Worm (Caenorhabditis elegans) whole organism, late embryonic: ENCODE data around the gene ZK84.5.

ENCODE experiments used
- C08G9.2 ChIP-seq: sonication (generic microtip); optimal IDR thresholded peaks from 2 replicates; lab custom pipeline; 2016; ENCODE audit warnings: mild to moderate bottlenecking, missing genetic modification characterization, moderate library complexity, missing compliant biosample characterization
- C38D4.7 ChIP-seq: fragments of 200-800 bp; sonication (Bioruptor generic); optimal IDR thresholded peaks from 2 replicates; lab custom pipeline; 2018; ENCODE audit warnings: mild to moderate bottlenecking, missing genetic modification characterization, moderate library complexity, missing compliant biosample characterization
- K02D7.2 ChIP-seq: sonication (generic microtip); optimal IDR thresholded peaks from 2 replicates; lab custom pipeline; 2017; ENCODE audit warnings: mild to moderate bottlenecking, missing genetic modification characterization, missing compliant biosample characterization
- K09A11.1 ChIP-seq: sonication (generic microtip); optimal IDR thresholded peaks from 2 replicates; lab custom pipeline; 2017; ENCODE audit warnings: antibody characterized with exemption, mild to moderate bottlenecking, missing genetic modification characterization, missing compliant biosample characterization; ENCODE audit not compliant: insufficient read depth
- T23F11.4 ChIP-seq: fragments of 200-800 bp; sonication (Bioruptor generic); optimal IDR thresholded peaks from 2 replicates; lab custom pipeline; 2018; ENCODE audit warnings: mild to moderate bottlenecking, missing genetic modification characterization, missing compliant biosample characterization
- Y22D7AL.16 ChIP-seq: sonication (generic microtip); optimal IDR thresholded peaks from 2 replicates; lab custom pipeline; 2016; ENCODE audit warnings: missing genetic modification characterization, missing compliant biosample characterization
- ahr-1 ChIP-seq: sonication (generic microtip); optimal IDR thresholded peaks from 2 replicates; lab custom pipeline; 2016; ENCODE audit warnings: missing genetic modification characterization, missing compliant biosample characterization
- ama-1 ChIP-seq: fragments of 150-350 bp; optimal IDR thresholded peaks from 2 replicates; lab custom pipeline; 2014
- ceh-18 ChIP-seq: sonication (generic microtip); optimal IDR thresholded peaks from 2 replicates; lab custom pipeline; 2016; ENCODE audit warnings: missing genetic modification characterization, missing compliant biosample characterization
- ceh-19 ChIP-seq: fragments of 200-800 bp; sonication (Bioruptor generic); optimal IDR thresholded peaks from 2 replicates; lab custom pipeline; 2018; ENCODE audit warnings: mild to moderate bottlenecking, missing genetic modification characterization, missing compliant biosample characterization
- ceh-2 ChIP-seq: sonication (generic microtip); optimal IDR thresholded peaks from 2 replicates; lab custom pipeline; 2016; ENCODE audit warnings: missing genotype, missing genetic modification characterization, missing compliant biosample characterization
- ceh-22 ChIP-seq: sonication (generic microtip); optimal IDR thresholded peaks from 2 replicates; lab custom pipeline; 2017; ENCODE audit warnings: missing biosample characterization, missing genetic modification characterization
- ceh-24 ChIP-seq: sonication (generic microtip); optimal IDR thresholded peaks from 2 replicates; lab custom pipeline; 2016; ENCODE audit warnings: mild to moderate bottlenecking, missing genetic modification characterization, missing compliant biosample characterization
- ceh-30 ChIP-seq: fragments of 150-350 bp; optimal IDR thresholded peaks from 2 replicates; lab custom pipeline; 2014; ENCODE audit warnings: missing biosample characterization, missing genetic modification characterization
- ceh-31 ChIP-seq: sonication (generic microtip); optimal IDR thresholded peaks from 2 replicates; lab custom pipeline; 2016; ENCODE audit warnings: missing genetic modification characterization, missing compliant biosample characterization
- ceh-34 ChIP-seq: sonication (generic microtip); optimal IDR thresholded peaks from 2 replicates; lab custom pipeline; 2016; ENCODE audit warnings: mild to moderate bottlenecking, missing genetic modification characterization, missing compliant biosample characterization
- ceh-45 ChIP-seq: fragments of 200-800 bp; sonication (Bioruptor generic); IDR thresholded peaks from 2 replicates; pipeline ENCODE4 v1.3.6; 2022; ENCODE audit warnings: missing genetic modification reagents, missing genetic modification characterization, missing compliant biosample characterization
- ceh-48 ChIP-seq: sonication (generic microtip); optimal IDR thresholded peaks from 2 replicates; lab custom pipeline; 2016; ENCODE audit warnings: missing genetic modification characterization, inconsistent platforms, missing compliant biosample characterization
- ceh-6 ChIP-seq: fragments of 200-800 bp; sonication (Bioruptor generic); optimal IDR thresholded peaks from 2 replicates; lab custom pipeline; 2018; ENCODE audit warnings: mild to moderate bottlenecking, missing genetic modification characterization, missing compliant biosample characterization
- dmd-4 ChIP-seq: sonication (generic microtip); optimal IDR thresholded peaks from 2 replicates; lab custom pipeline; 2016; ENCODE audit warnings: borderline replicate concordance, missing genetic modification characterization, missing compliant biosample characterization
- dve-1 ChIP-seq: sonication (generic microtip); optimal IDR thresholded peaks from 2 replicates; lab custom pipeline; 2017; ENCODE audit warnings: antibody characterized with exemption, mild to moderate bottlenecking, missing genetic modification characterization, missing compliant biosample characterization
- elt-2 ChIP-seq: sonication (generic microtip); optimal IDR thresholded peaks from 2 replicates; lab custom pipeline; 2016; ENCODE audit warnings: missing genetic modification reagents, missing genetic modification characterization, missing compliant biosample characterization
- elt-4 ChIP-seq: sonication (generic microtip); optimal IDR thresholded peaks from 2 replicates; lab custom pipeline; 2016; ENCODE audit warnings: missing genetic modification characterization, missing compliant biosample characterization
- fax-1 ChIP-seq: sonication (generic microtip); optimal IDR thresholded peaks from 2 replicates; lab custom pipeline; 2016; ENCODE audit warnings: missing genotype, missing genetic modification characterization, missing compliant biosample characterization
- fkh-6 ChIP-seq: sonication (generic microtip); optimal IDR thresholded peaks from 2 replicates; lab custom pipeline; 2016; ENCODE audit warnings: missing genetic modification characterization, missing compliant biosample characterization
- gmeb-2 ChIP-seq: sonication (generic microtip); optimal IDR thresholded peaks from 2 replicates; lab custom pipeline; 2016; ENCODE audit warnings: missing genetic modification characterization, inconsistent platforms, missing compliant biosample characterization
- hlh-13 ChIP-seq: fragments of 200-800 bp; sonication (Bioruptor generic); optimal IDR thresholded peaks from 2 replicates; lab custom pipeline; 2018; ENCODE audit warnings: mild to moderate bottlenecking, missing genetic modification characterization, missing compliant biosample characterization
- hlh-15 ChIP-seq: sonication (generic microtip); optimal IDR thresholded peaks from 2 replicates; lab custom pipeline; 2016; ENCODE audit warnings: missing genetic modification characterization, missing compliant biosample characterization
- hlh-6 ChIP-seq: sonication (generic microtip); optimal IDR thresholded peaks from 2 replicates; lab custom pipeline; 2016; ENCODE audit warnings: missing genotype, missing genetic modification characterization, missing compliant biosample characterization
- hlh-8 ChIP-seq: sonication (generic microtip); optimal IDR thresholded peaks from 2 replicates; lab custom pipeline; 2016; ENCODE audit warnings: missing genotype, missing genetic modification characterization, missing compliant biosample characterization
- lin-11 ChIP-seq: fragments of 200-800 bp; sonication (Bioruptor generic); optimal IDR thresholded peaks from 2 replicates; lab custom pipeline; 2018; ENCODE audit warnings: mild to moderate bottlenecking, missing genetic modification characterization, missing compliant biosample characterization
- madf-2 ChIP-seq: sonication (generic microtip); optimal IDR thresholded peaks from 2 replicates; lab custom pipeline; 2017; ENCODE audit warnings: missing genetic modification characterization, missing compliant biosample characterization
- nfya-1 ChIP-seq: sonication (generic microtip); optimal IDR thresholded peaks from 2 replicates; lab custom pipeline; 2017; ENCODE audit warnings: missing genetic modification characterization, mild to moderate bottlenecking, missing compliant biosample characterization, antibody characterized with exemption, moderate library complexity
- nhr-11 ChIP-seq: fragments of 150-350 bp; optimal IDR thresholded peaks from 2 replicates; lab custom pipeline; 2014; ENCODE audit warnings: missing biosample characterization, missing genetic modification characterization
- nhr-232 ChIP-seq: sonication (generic microtip); optimal IDR thresholded peaks from 2 replicates; lab custom pipeline; 2016; ENCODE audit warnings: missing genetic modification characterization, missing compliant biosample characterization
- npax-4 ChIP-seq: sonication (generic microtip); optimal IDR thresholded peaks from 2 replicates; lab custom pipeline; 2016; ENCODE audit warnings: missing genetic modification characterization, missing compliant biosample characterization
- odd-2 ChIP-seq: sonication (generic microtip); optimal IDR thresholded peaks from 2 replicates; lab custom pipeline; 2017; ENCODE audit warnings: antibody characterized with exemption, mild to moderate bottlenecking, missing genetic modification characterization, missing compliant biosample characterization
- pag-3 ChIP-seq: sonication (generic microtip); optimal IDR thresholded peaks from 2 replicates; lab custom pipeline; 2016; ENCODE audit warnings: missing compliant biosample characterization, missing genetic modification characterization, borderline replicate concordance
- pax-1 ChIP-seq: fragments of 150-350 bp; optimal IDR thresholded peaks from 2 replicates; lab custom pipeline; 2014; ENCODE audit warnings: missing biosample characterization, missing genetic modification characterization
- pha-4 ChIP-seq: fragments of 150-350 bp; optimal IDR thresholded peaks from 2 replicates; lab custom pipeline; 2018; ENCODE audit warnings: missing biosample characterization, missing genetic modification reagents, missing genetic modification characterization
- pqm-1 ChIP-seq: sonication (generic microtip); optimal IDR thresholded peaks from 2 replicates; lab custom pipeline; 2016; ENCODE audit warnings: missing genetic modification characterization, missing compliant biosample characterization
- sox-2 ChIP-seq: fragments of 200-800 bp; sonication (Bioruptor generic); IDR thresholded peaks from 2 replicates; pipeline ENCODE4 v1.3.6; 2022; ENCODE audit warnings: missing genetic modification reagents, missing genetic modification characterization, missing compliant biosample characterization
- sox-4 ChIP-seq: sonication (generic microtip); optimal IDR thresholded peaks from 2 replicates; lab custom pipeline; 2017; ENCODE audit warnings: mild to moderate bottlenecking, missing genetic modification characterization, inconsistent platforms, missing compliant biosample characterization
- tbx-7 ChIP-seq: sonication (generic microtip); optimal IDR thresholded peaks from 2 replicates; lab custom pipeline; 2016; ENCODE audit warnings: missing genotype, missing genetic modification characterization, missing compliant biosample characterization
- ttx-3 ChIP-seq: sonication (generic microtip); optimal IDR thresholded peaks from 2 replicates; lab custom pipeline; 2016; ENCODE audit warnings: missing genetic modification reagents, missing genetic modification characterization, missing compliant biosample characterization
- unc-3 ChIP-seq, 2 experiments: fragments of 200-800 bp in 1 of 2; sonication (Bioruptor generic) in 1 of 2; sonication (generic microtip) in 1 of 2; conservative IDR thresholded peaks in 1 of 2; optimal IDR thresholded peaks in 1 of 2; 2 replicates each; pipeline versions ENCODE4 v1.3.6 to Lab custom; 2016 to 2022; ENCODE audit warnings: missing compliant biosample characterization in 2 of 2, missing genetic modification characterization in 2 of 2, missing genetic modification reagents in 1 of 2
- unc-42 ChIP-seq: sonication (generic microtip); optimal IDR thresholded peaks from 2 replicates; lab custom pipeline; 2016; ENCODE audit warnings: missing genotype, missing genetic modification characterization, missing compliant biosample characterization
- unc-55 ChIP-seq: sonication (generic microtip); optimal IDR thresholded peaks from 2 replicates; lab custom pipeline; 2017; ENCODE audit warnings: missing biosample characterization, missing genetic modification reagents, missing genetic modification characterization
- zip-5 ChIP-seq: sonication (generic microtip); optimal IDR thresholded peaks from 2 replicates; lab custom pipeline; 2016; ENCODE audit warnings: missing genetic modification characterization, missing compliant biosample characterization
- ztf-16 ChIP-seq: sonication (generic microtip); optimal IDR thresholded peaks from 2 replicates; lab custom pipeline; 2017; ENCODE audit warnings: missing genetic modification characterization, missing compliant biosample characterization

ZK84.5 gene

DNA sequence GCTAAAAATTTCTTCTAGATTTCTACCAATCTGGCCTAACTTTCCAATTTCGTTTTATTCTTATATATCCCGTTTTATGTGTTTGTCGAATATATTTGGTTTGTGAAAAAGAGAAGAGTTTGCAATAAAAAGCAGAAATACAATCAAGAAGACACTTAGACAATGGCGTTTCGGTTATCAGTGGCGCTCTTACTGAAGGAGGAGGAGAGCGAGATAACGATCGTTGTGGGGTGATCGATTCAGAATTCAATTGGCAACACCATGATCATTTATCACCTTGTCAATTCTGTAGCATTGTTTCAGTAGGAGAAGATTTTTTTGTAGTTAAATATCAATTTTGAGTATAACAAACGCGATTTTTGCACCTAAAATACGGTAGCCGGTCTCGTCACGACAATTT, 33.2 kb upstream of the ZK84.5 start:
- TF ChIP-seq pag-3 (tag; lab: Kevin White, UChicago) (no peak), elt-2 (tag; lab: Kevin White, UChicago) (peak; percentile 78)

DNA sequence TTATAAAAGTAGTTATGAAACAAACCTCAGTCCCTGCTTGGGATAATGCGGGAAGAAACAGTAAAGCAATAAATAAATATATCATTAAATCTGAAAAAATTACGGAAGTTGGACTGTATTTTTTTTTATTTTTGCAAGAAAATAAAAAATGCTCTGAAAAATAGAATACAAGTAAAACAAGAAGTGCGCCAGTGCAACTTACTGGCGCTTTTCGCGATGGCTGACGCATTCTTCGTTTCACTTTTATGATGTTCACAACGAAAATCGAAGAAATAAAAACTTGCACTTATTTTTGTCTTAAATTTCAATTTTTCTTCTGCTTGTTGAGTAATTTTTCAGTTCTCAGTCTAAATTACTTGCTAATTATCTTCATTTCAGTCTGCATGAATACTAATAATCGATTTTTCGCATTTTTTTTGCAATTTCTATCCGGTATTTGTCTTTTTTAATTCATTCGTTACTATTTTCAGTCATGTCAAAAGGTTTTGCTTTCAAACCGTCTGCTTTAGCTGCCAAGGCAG, 31.4 kb upstream of the ZK84.5 start, which contains the start of the genes R12C12.6 and ran-5:
Gene R12C12.6 (minus strand): TSS at position 229 of the 521 bp plus-strand sequence.
Gene ran-5 (plus strand): TSS at position 471 of the 521 bp plus-strand sequence.
- no peak for TF ChIP-seq ceh-24 (tag; lab: Kevin White, UChicago)
- no peak for TF ChIP-seq hlh-15
- peak; percentile 2 for TF ChIP-seq odd-2
- no peak for TF ChIP-seq nhr-232
- peak; percentile 14 for TF ChIP-seq ceh-18 (tag; lab: Kevin White, UChicago)
- no peak for TF ChIP-seq ceh-19 (GFP tag; lab: Kevin White, UChicago)
- peak; percentile 52 for TF ChIP-seq nfya-1 (tag; lab: Kevin White, UChicago)
- peak; percentile 75 for TF ChIP-seq ceh-30 (tag; lab: Kevin White, UChicago)
- TF ChIP-seq nhr-11 (tag; lab: Kevin White, UChicago) = no peak
- peak; percentile 4 for TF ChIP-seq ceh-48
- no peak for TF ChIP-seq Y22D7AL.16 (tag; lab: Kevin White, UChicago)
- TF ChIP-seq ztf-16 (tag; lab: Kevin White, UChicago) = peak; percentile 44
- TF ChIP-seq ceh-31 (tag; lab: Kevin White, UChicago) = peak; percentile 34
- no peak for TF ChIP-seq ama-1 (lab: Kevin White, UChicago)
- no peak for TF ChIP-seq ceh-45 (GFP tag; lab: Robert Waterston, UW)
- peak; percentile 35 for TF ChIP-seq lin-11
- TF ChIP-seq hlh-6 = no peak
- TF ChIP-seq unc-3 (GFP tag; conservative IDR thresholded peaks at IDR 0.05; lab: Robert Waterston, UW) = 0 out of 2 replicates have a peak, but pooled peaks have one; percentile 28
- TF ChIP-seq unc-3 (tag; optimal IDR thresholded peaks at IDR 0.05; lab: Kevin White, UChicago) = no peak
- TF ChIP-seq dve-1 (tag; lab: Kevin White, UChicago) = peak; percentile 32
- no peak for TF ChIP-seq pqm-1
- no peak for TF ChIP-seq pax-1 (tag; lab: Kevin White, UChicago)
- peak; percentile 24 for TF ChIP-seq ttx-3
- TF ChIP-seq pag-3 (tag; lab: Kevin White, UChicago) = no peak
- no peak for TF ChIP-seq sox-2
- no peak for TF ChIP-seq fax-1 (tag; lab: Kevin White, UChicago)
- no peak for TF ChIP-seq K09A11.1 (tag; lab: Kevin White, UChicago)
- no peak for TF ChIP-seq C38D4.7
- TF ChIP-seq npax-4 (tag; lab: Kevin White, UChicago) = no peak
- TF ChIP-seq ahr-1 (tag; lab: Kevin White, UChicago) = no peak
- TF ChIP-seq elt-4 (tag; lab: Kevin White, UChicago) = no peak
- TF ChIP-seq ceh-22 (tag; lab: Kevin White, UChicago) = no peak
- TF ChIP-seq fkh-6 (tag; lab: Kevin White, UChicago) = no peak
- TF ChIP-seq tbx-7 (tag; lab: Kevin White, UChicago) = no peak
- peak; percentile 31 for TF ChIP-seq C08G9.2 (tag; lab: Kevin White, UChicago)
- peak; percentile 42 for TF ChIP-seq sox-4
- no peak for TF ChIP-seq madf-2 (tag; lab: Kevin White, UChicago)
- TF ChIP-seq gmeb-2 = no peak
- TF ChIP-seq unc-55 (GFP tag; lab: Kevin White, UChicago) = no peak
- TF ChIP-seq K02D7.2 (tag; lab: Kevin White, UChicago) = no peak
- peak; percentile 37 for TF ChIP-seq ceh-34 (tag; lab: Kevin White, UChicago)
- no peak for TF ChIP-seq pha-4 (tag; lab: Kevin White, UChicago)
- no peak for TF ChIP-seq hlh-13 (GFP tag; lab: Kevin White, UChicago)
- no peak for TF ChIP-seq hlh-8 (tag; lab: Kevin White, UChicago)
- TF ChIP-seq ceh-6 (GFP tag; lab: Kevin White, UChicago) = no peak
- no peak for TF ChIP-seq unc-42 (tag; lab: Kevin White, UChicago)
- TF ChIP-seq dmd-4 (tag; lab: Kevin White, UChicago) = no peak
- TF ChIP-seq elt-2 (tag; lab: Kevin White, UChicago) = peak; percentile 74
- no peak for TF ChIP-seq T23F11.4 (GFP tag; lab: Kevin White, UChicago)
- no peak for TF ChIP-seq zip-5 (tag; lab: Kevin White, UChicago)
- TF ChIP-seq ceh-2 (tag; lab: Kevin White, UChicago) = peak; percentile 11
